Worm (Caenorhabditis elegans) whole organism, L3 larva: ENCODE data around the gene srh-178.

Experiments
- R02D3.7 ChIP-seq: fragments of 150-350 bp; optimal IDR thresholded peaks from 2 replicates; lab custom pipeline; 2014; ENCODE audit warnings: missing biosample characterization, missing genetic modification characterization
- aly-2 ChIP-seq: fragments of 150-350 bp; optimal IDR thresholded peaks from 2 replicates; lab custom pipeline; 2014; ENCODE audit warnings: missing biosample characterization, missing genetic modification characterization
- ceh-28 ChIP-seq: fragments of 150-350 bp; optimal IDR thresholded peaks from 2 replicates; lab custom pipeline; 2014; ENCODE audit warnings: missing biosample characterization, missing genetic modification reagents, missing genetic modification characterization
- elt-2 ChIP-seq: sonication (generic microtip); optimal IDR thresholded peaks from 2 replicates; lab custom pipeline; 2016; ENCODE audit warnings: missing genetic modification reagents, mild to moderate bottlenecking, missing genetic modification characterization, missing compliant biosample characterization
- fkh-10 ChIP-seq: sonication (generic microtip); optimal IDR thresholded peaks from 2 replicates; lab custom pipeline; 2017; ENCODE audit warnings: missing biosample characterization, missing genetic modification reagents, missing genetic modification characterization
- hmg-11 ChIP-seq: sonication (generic microtip); optimal IDR thresholded peaks from 2 replicates; lab custom pipeline; 2016; ENCODE audit warnings: missing genetic modification characterization, missing compliant biosample characterization
- mml-1 ChIP-seq: fragments of 150-350 bp; sonication (generic microtip); optimal IDR thresholded peaks from 3 replicates; lab custom pipeline; 2014; ENCODE audit warnings: missing biosample characterization, missing genetic modification characterization
- nfya-1 ChIP-seq: sonication (generic microtip); optimal IDR thresholded peaks from 2 replicates; lab custom pipeline; 2017; ENCODE audit warnings: missing genetic modification characterization, mild to moderate bottlenecking, missing compliant biosample characterization, antibody characterized with exemption, moderate library complexity; ENCODE audit not compliant: insufficient read depth
- nhr-12 ChIP-seq: fragments of 150-350 bp; optimal IDR thresholded peaks from 2 replicates; lab custom pipeline; 2014; ENCODE audit warnings: missing biosample characterization, missing genetic modification characterization
- nhr-23 ChIP-seq: fragments of 150-350 bp; optimal IDR thresholded peaks from 2 replicates; lab custom pipeline; 2014; ENCODE audit warnings: missing biosample characterization, missing genetic modification reagents, missing genetic modification characterization
- nhr-25 ChIP-seq: sonication (generic microtip); optimal IDR thresholded peaks from 2 replicates; lab custom pipeline; 2017; ENCODE audit warnings: missing biosample characterization, missing genetic modification characterization
- pha-4 ChIP-seq: fragments of 150-350 bp; optimal IDR thresholded peaks from 2 replicates; lab custom pipeline; 2014; ENCODE audit warnings: missing biosample characterization, missing genetic modification reagents, missing genetic modification characterization
- pqm-1 ChIP-seq: fragments of 150-350 bp; optimal IDR thresholded peaks from 2 replicates; lab custom pipeline; 2017; ENCODE audit warnings: missing biosample characterization, missing genetic modification characterization, inconsistent platforms
- snpc-4 ChIP-seq: fragments of 150-350 bp; optimal IDR thresholded peaks from 2 replicates; lab custom pipeline; 2014; ENCODE audit warnings: missing biosample characterization, missing genetic modification characterization
- unc-62 ChIP-seq: fragments of 150-350 bp; sonication (generic microtip); optimal IDR thresholded peaks from 4 replicates; lab custom pipeline; 2014; ENCODE audit warnings: missing biosample characterization, missing genetic modification reagents, missing genetic modification characterization
- ztf-4 ChIP-seq: fragments of 150-350 bp; optimal IDR thresholded peaks from 2 replicates; lab custom pipeline; 2014; ENCODE audit warnings: missing biosample characterization, missing genetic modification characterization

Gene srh-178

ce11 chrV:18431450-18431849 is 48.7 kb downstream of the srh-178 start, which contains the start of gene srw-82:
Gene srw-82, plus strand, starts transcription at chrV:18431750.
- TF ChIP-seq snpc-4 (no peak), hmg-11 (no peak), pha-4 (no peak), elt-2 (tag; lab: Kevin White, UChicago) (no peak), mml-1 (tag; lab: Kevin White, UChicago) (no peak), nhr-23 (no peak), nhr-12 (no peak)

DNA sequence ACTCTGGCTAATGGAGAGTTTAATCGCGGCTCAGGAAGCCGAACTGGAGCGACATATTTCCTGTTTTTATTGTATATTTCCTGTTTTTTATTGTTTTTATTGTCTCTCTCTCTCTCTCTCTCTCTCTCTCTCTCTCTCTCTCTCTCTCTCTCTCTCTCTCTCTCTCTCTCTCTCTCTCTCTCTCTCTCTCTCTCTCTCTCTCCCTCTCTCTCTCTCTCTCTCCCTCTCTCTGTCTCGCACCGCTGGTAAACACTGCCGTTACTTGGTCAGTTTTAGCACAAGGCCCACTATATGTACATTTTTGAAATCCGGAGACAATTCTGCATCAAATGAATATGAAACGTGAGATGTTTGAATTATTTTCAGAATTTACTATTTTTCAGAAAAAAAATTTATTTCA is 49.3 kb downstream of the srh-178 start:
- TF ChIP-seq R02D3.7 (tag; lab: Kevin White, UChicago) = no peak
- TF ChIP-seq ceh-28 = no peak
- TF ChIP-seq fkh-10 = no peak
- TF ChIP-seq aly-2 (tag; lab: Kevin White, UChicago) = no peak
- no peak for TF ChIP-seq ztf-4
- no peak for TF ChIP-seq nfya-1 (tag; lab: Kevin White, UChicago)
- no peak for TF ChIP-seq pqm-1 (tag; lab: Kevin White, UChicago)
- TF ChIP-seq nhr-12 = no peak
- TF ChIP-seq nhr-23 = no peak
- TF ChIP-seq nhr-25 (tag; lab: Kevin White, UChicago) = no peak
- TF ChIP-seq unc-62 = no peak
- TF ChIP-seq, all 47 proteins: peak for 0
